Worm (Caenorhabditis elegans) whole organism, young adult: ENCODE measurements around the gene C35B8.3.
A peak's percentile ranks its signal among the peaks of the same experiment; 100 is the strongest.

Experiments used
- B0019.2 ChIP-seq: fragments of 200-800 bp; sonication (Bioruptor generic); conservative IDR thresholded peaks from 2 replicates; pipeline ENCODE4 v1.3.6; 2022; ENCODE audit warnings: missing genetic modification reagents, missing genetic modification characterization, missing compliant biosample characterization
- B0336.3 ChIP-seq: fragments of 200-800 bp; sonication (Bioruptor generic); IDR thresholded peaks from 2 replicates; pipeline ENCODE4 v1.3.6; 2022; ENCODE audit warnings: missing genetic modification characterization, missing compliant biosample characterization
- C06A6.2 ChIP-seq: fragments of 200-800 bp; sonication (Bioruptor generic); conservative IDR thresholded peaks from 2 replicates; pipeline ENCODE4 v1.3.6; 2022; ENCODE audit warnings: missing genetic modification characterization, missing compliant biosample characterization
- F10E7.11 ChIP-seq: sonication (generic microtip); optimal IDR thresholded peaks from 2 replicates; lab custom pipeline; 2017; ENCODE audit warnings: mild to moderate bottlenecking, missing genetic modification characterization, moderate library complexity, missing compliant biosample characterization
- F37B4.10 ChIP-seq: fragments of 200-800 bp; sonication (Bioruptor generic); IDR thresholded peaks from 2 replicates; pipeline ENCODE4 v1.3.6; 2022; ENCODE audit warnings: missing genetic modification characterization, missing compliant biosample characterization
- F39B2.1 ChIP-seq: fragments of 200-800 bp; sonication (Bioruptor generic); IDR thresholded peaks from 2 replicates; pipeline ENCODE4 v1.3.6; 2022; ENCODE audit warnings: missing genetic modification reagents, missing genetic modification characterization, missing compliant biosample characterization
- F57C9.4 ChIP-seq: sonication (generic microtip); optimal IDR thresholded peaks from 2 replicates; lab custom pipeline; 2017; ENCODE audit warnings: mild to moderate bottlenecking, missing genetic modification characterization, missing compliant biosample characterization
- K12H6.12 ChIP-seq: fragments of 200-800 bp; sonication (Bioruptor generic); optimal IDR thresholded peaks from 2 replicates; lab custom pipeline; 2018; ENCODE audit warnings: mild to moderate bottlenecking, missing genetic modification characterization, missing compliant biosample characterization
- ZK185.1 ChIP-seq: sonication (generic microtip); optimal IDR thresholded peaks from 2 replicates; lab custom pipeline; 2016; ENCODE audit warnings: mild to moderate bottlenecking, missing genetic modification characterization, missing compliant biosample characterization; ENCODE audit not compliant: poor library complexity, severe bottlenecking
- aptf-3 ChIP-seq: fragments of 200-800 bp; sonication (Bioruptor generic); IDR thresholded peaks from 2 replicates; pipeline ENCODE4 v1.3.6; 2022; ENCODE audit warnings: missing genetic modification characterization, missing compliant biosample characterization
- atf-7 ChIP-seq: sonication (generic microtip); optimal IDR thresholded peaks from 2 replicates; lab custom pipeline; 2017; ENCODE audit warnings: mild to moderate bottlenecking, missing genetic modification characterization, missing compliant biosample characterization
- bed-1 ChIP-seq: fragments of 200-800 bp; sonication (Bioruptor generic); IDR thresholded peaks from 2 replicates; pipeline ENCODE4 v1.3.6; 2022; ENCODE audit warnings: missing genetic modification reagents, missing genetic modification characterization, missing compliant biosample characterization
- ccch-3 ChIP-seq: fragments of 200-800 bp; sonication (Bioruptor generic); optimal IDR thresholded peaks from 2 replicates; lab custom pipeline; 2018; ENCODE audit warnings: mild to moderate bottlenecking, missing genetic modification characterization, missing compliant biosample characterization
- cebp-1 ChIP-seq, 2 experiments: fragments of 200-800 bp in 1 of 2; sonication (Bioruptor generic) in 1 of 2; sonication (generic microtip) in 1 of 2; IDR thresholded peaks in 1 of 2; optimal IDR thresholded peaks in 1 of 2; 2 replicates each; pipeline versions ENCODE4 v1.3.6 to Lab custom; 2017 to 2022; ENCODE audit warnings: missing compliant biosample characterization in 2 of 2, missing genetic modification characterization in 2 of 2, mild to moderate bottlenecking in 1 of 2, missing genetic modification reagents in 1 of 2, moderate library complexity in 1 of 2
- ceh-79 ChIP-seq: sonication (generic microtip); optimal IDR thresholded peaks from 2 replicates; lab custom pipeline; 2017; ENCODE audit warnings: mild to moderate bottlenecking, missing genetic modification characterization, missing compliant biosample characterization
- chd-7 ChIP-seq: sonication (generic microtip); optimal IDR thresholded peaks from 2 replicates; lab custom pipeline; 2016; ENCODE audit warnings: mild to moderate bottlenecking, missing genetic modification characterization, moderate library complexity, missing compliant biosample characterization
- efl-1 ChIP-seq: fragments of 150-350 bp; optimal IDR thresholded peaks from 2 replicates; lab custom pipeline; 2014; ENCODE audit warnings: missing biosample characterization, missing genetic modification reagents, missing genetic modification characterization
- egl-18 ChIP-seq: fragments of 200-800 bp; sonication (Bioruptor generic); IDR thresholded peaks from 2 replicates; pipeline ENCODE4 v1.3.6; 2022; ENCODE audit warnings: missing genetic modification reagents, missing genetic modification characterization, missing compliant biosample characterization
- egl-44 ChIP-seq: fragments of 200-800 bp; sonication (Bioruptor generic); IDR thresholded peaks from 2 replicates; pipeline ENCODE4 v1.3.6; 2022; ENCODE audit warnings: missing genetic modification reagents, missing genetic modification characterization, missing compliant biosample characterization
- him-1 ChIP-seq: sonication (generic microtip); optimal IDR thresholded peaks from 2 replicates; lab custom pipeline; 2016; ENCODE audit warnings: missing genotype, missing genetic modification reagents, missing genetic modification characterization, missing compliant biosample characterization
- hlh-12 ChIP-seq: sonication (generic microtip); optimal IDR thresholded peaks from 2 replicates; lab custom pipeline; 2016; ENCODE audit warnings: missing genetic modification characterization, missing compliant biosample characterization
- hrde-1 ChIP-seq: sonication (generic microtip); optimal IDR thresholded peaks from 2 replicates; lab custom pipeline; 2016; ENCODE audit warnings: missing genetic modification characterization, mild to moderate bottlenecking, missing compliant biosample characterization, moderate library complexity, missing genotype, missing genetic modification reagents, borderline replicate concordance
- lag-1 ChIP-seq: fragments of 200-800 bp; sonication (Bioruptor generic); IDR thresholded peaks from 2 replicates; pipeline ENCODE4 v1.3.6; 2022; ENCODE audit warnings: missing genetic modification reagents, missing genetic modification characterization, missing compliant biosample characterization
- lin-54 ChIP-seq: fragments of 200-800 bp; sonication (Bioruptor generic); optimal IDR thresholded peaks from 2 replicates; lab custom pipeline; 2018; ENCODE audit warnings: mild to moderate bottlenecking, missing genetic modification characterization, missing compliant biosample characterization
- lsy-27 ChIP-seq: sonication (generic microtip); optimal IDR thresholded peaks from 2 replicates; lab custom pipeline; 2017; ENCODE audit warnings: missing genetic modification characterization, mild to moderate bottlenecking, missing compliant biosample characterization, antibody characterized with exemption, missing genotype, borderline replicate concordance; ENCODE audit not compliant: insufficient read depth
- madf-10 ChIP-seq: sonication (generic microtip); optimal IDR thresholded peaks from 2 replicates; lab custom pipeline; 2016; ENCODE audit warnings: mild to moderate bottlenecking, missing genetic modification characterization, missing compliant biosample characterization
- mcd-1 ChIP-seq: fragments of 200-800 bp; sonication (Bioruptor generic); IDR thresholded peaks from 2 replicates; pipeline ENCODE4 v1.3.6; 2022; ENCODE audit warnings: missing genetic modification reagents, missing genetic modification characterization, missing compliant biosample characterization
- mxl-1 ChIP-seq: sonication (generic microtip); optimal IDR thresholded peaks from 2 replicates; lab custom pipeline; 2016; ENCODE audit warnings: missing genetic modification characterization, missing compliant biosample characterization
- nfya-2 ChIP-seq: fragments of 200-800 bp; sonication (Bioruptor generic); IDR thresholded peaks from 2 replicates; pipeline ENCODE4 v1.3.6; 2022; ENCODE audit warnings: missing genetic modification reagents, missing genetic modification characterization, missing compliant biosample characterization
- nfyb-1 ChIP-seq: fragments of 200-800 bp; sonication (Bioruptor generic); IDR thresholded peaks from 2 replicates; pipeline ENCODE4 v1.3.6; 2022; ENCODE audit warnings: missing genetic modification reagents, missing genetic modification characterization, missing compliant biosample characterization
- nhr-120 ChIP-seq: fragments of 200-800 bp; sonication (Bioruptor generic); IDR thresholded peaks from 2 replicates; pipeline ENCODE4 v1.3.6; 2022; ENCODE audit warnings: missing genetic modification characterization, missing compliant biosample characterization
- pbrm-1 ChIP-seq: fragments of 200-800 bp; sonication (Bioruptor generic); IDR thresholded peaks from 2 replicates; pipeline ENCODE4 v1.3.6; 2022; ENCODE audit warnings: missing genetic modification reagents, missing genetic modification characterization, missing compliant biosample characterization
- rpc-1 ChIP-seq, 2 experiments: fragments of 150-350 bp in 1 of 2; sonication (generic microtip) in 1 of 2; optimal IDR thresholded peaks; 2 replicates each; lab custom pipeline; 2014 to 2018; ENCODE audit warnings: missing biosample characterization in 1 of 2, missing genetic modification characterization in 1 of 2, missing genetic modification reagents in 1 of 2, missing genotype in 1 of 2
- sea-2 ChIP-seq: fragments of 200-800 bp; sonication (Bioruptor generic); IDR thresholded peaks from 2 replicates; pipeline ENCODE4 v1.3.6; 2022; ENCODE audit warnings: missing genetic modification characterization, missing compliant biosample characterization
- snpc-1.1 ChIP-seq: sonication (generic microtip); optimal IDR thresholded peaks from 2 replicates; lab custom pipeline; 2017; ENCODE audit warnings: missing genetic modification characterization, mild to moderate bottlenecking, missing compliant biosample characterization, antibody characterized with exemption, moderate library complexity, missing genotype, missing genetic modification reagents; ENCODE audit not compliant: insufficient read depth
- xnd-1 ChIP-seq: sonication (generic microtip); optimal IDR thresholded peaks from 2 replicates; lab custom pipeline; 2016; ENCODE audit warnings: missing genotype, missing genetic modification reagents, missing genetic modification characterization, missing compliant biosample characterization
- zfh-2 ChIP-seq: fragments of 200-800 bp; sonication (Bioruptor generic); conservative IDR thresholded peaks from 2 replicates; pipeline ENCODE4 v1.3.6; 2022; ENCODE audit warnings: missing genetic modification reagents, missing genetic modification characterization, missing compliant biosample characterization
- ztf-18 ChIP-seq: sonication (generic microtip); optimal IDR thresholded peaks from 2 replicates; lab custom pipeline; 2016; ENCODE audit warnings: missing genotype, mild to moderate bottlenecking, missing genetic modification characterization, missing compliant biosample characterization
- ztf-6 ChIP-seq: fragments of 200-800 bp; sonication (Bioruptor generic); IDR thresholded peaks from 2 replicates; pipeline ENCODE4 v1.3.6; 2022; ENCODE audit warnings: missing genetic modification reagents, missing genetic modification characterization, missing compliant biosample characterization

The C35B8.3 gene

ce11 chrX:9238692-9239091, 25.0 kb downstream of the C35B8.3 start (continued):
- no peak for TF ChIP-seq nhr-120 (GFP tag; lab: Robert Waterston, UW)
- TF ChIP-seq K12H6.12 (tag; lab: Kevin White, UChicago), result no peak
- no peak for TF ChIP-seq lag-1
- TF ChIP-seq ztf-6 (GFP tag; lab: Robert Waterston, UW), result no peak
- peak; percentile 44 for TF ChIP-seq snpc-1.1
- peak; percentile 15; the same call in 1 of the 2 replicates for TF ChIP-seq nfyb-1 (GFP tag; lab: Robert Waterston, UW)
- no peak for TF ChIP-seq cebp-1 (GFP tag; IDR thresholded peaks at IDR 0.05; lab: Robert Waterston, UW)
- no peak for TF ChIP-seq cebp-1 (tag; optimal IDR thresholded peaks at IDR 0.05; lab: Kevin White, UChicago)
- TF ChIP-seq mcd-1, result no peak
- TF ChIP-seq B0019.2, result no peak
- TF ChIP-seq lsy-27 (tag; lab: Kevin White, UChicago), result peak; percentile 13
- peak; percentile 57 for TF ChIP-seq mxl-1 (tag; lab: Kevin White, UChicago)
- peak; percentile 79 for TF ChIP-seq egl-44 (GFP tag; lab: Robert Waterston, UW)
- TF ChIP-seq rpc-1 (optimal IDR thresholded peaks at IDR 0.05; lab: Kevin White, UChicago), result peak; percentile 91
- peak; percentile 98 for TF ChIP-seq rpc-1 (tag; optimal IDR thresholded peaks at IDR 0.05; lab: Kevin White, UChicago)
- TF ChIP-seq nfya-2 (GFP tag; lab: Robert Waterston, UW), result no peak
- no peak for TF ChIP-seq B0336.3 (GFP tag; lab: Robert Waterston, UW)
- no peak for TF ChIP-seq F39B2.1 (GFP tag; lab: Robert Waterston, UW)
- peak; percentile 42 for TF ChIP-seq chd-7 (tag; lab: Kevin White, UChicago)
- no peak for TF ChIP-seq ceh-79
- TF ChIP-seq ztf-18 (tag; lab: Kevin White, UChicago), result peak; percentile 61
- no peak for TF ChIP-seq F57C9.4 (tag; lab: Kevin White, UChicago)
- no peak for TF ChIP-seq zfh-2 (GFP tag; lab: Robert Waterston, UW)
- TF ChIP-seq C06A6.2 (GFP tag; lab: Robert Waterston, UW), result no peak
- TF ChIP-seq hrde-1, result no peak
- TF ChIP-seq pbrm-1 (GFP tag; lab: Robert Waterston, UW), result 0 out of 2 replicates have a peak, but pooled peaks have one; percentile 53
- TF ChIP-seq F37B4.10 (GFP tag; lab: Robert Waterston, UW), result no peak
- TF ChIP-seq ccch-3, result no peak
- TF ChIP-seq F10E7.11 (tag; lab: Kevin White, UChicago), result no peak
- TF ChIP-seq ZK185.1 (tag; lab: Kevin White, UChicago), result peak; percentile 23
- no peak for TF ChIP-seq sea-2 (GFP tag; lab: Robert Waterston, UW)
- no peak for TF ChIP-seq hlh-12 (tag; lab: Kevin White, UChicago)
- TF ChIP-seq efl-1 (GFP tag; lab: Kevin White, UChicago), result peak; percentile 3
- TF ChIP-seq madf-10 (tag; lab: Kevin White, UChicago), result peak; percentile 24
- no peak for TF ChIP-seq lin-54
- no peak for TF ChIP-seq atf-7 (tag; lab: Kevin White, UChicago)
- peak; percentile 86 for TF ChIP-seq him-1
- no peak for TF ChIP-seq bed-1 (GFP tag; lab: Robert Waterston, UW)
- TF ChIP-seq egl-18 (GFP tag; lab: Robert Waterston, UW), result no peak
- no peak for TF ChIP-seq xnd-1 (tag; lab: Kevin White, UChicago)
- TF ChIP-seq aptf-3 (GFP tag; lab: Robert Waterston, UW), result no peak
- TF ChIP-seq, all 124 proteins: peak for 45
